Worm (Caenorhabditis elegans): Measurements from ENCODE around the gene fbxb-105.

ce11 chrII:2762108-2762507 is 8.6 kb downstream of the fbxb-105 start, which contains the start of gene fbxb-106:
- TF ChIP-seq sptf-1 (tag; optimal IDR thresholded peaks at IDR 0.05) (no peak), ceh-43 (GFP tag; optimal IDR thresholded peaks at IDR 0.05) (no peak), mab-5 (tag; optimal IDR thresholded peaks at IDR 0.05) (no peak), nhr-28 (tag; optimal IDR thresholded peaks at IDR 0.05) (no peak), lin-13 (tag; optimal IDR thresholded peaks at IDR 0.05) (no peak), unc-62 (GFP tag; optimal IDR thresholded peaks at IDR 0.05) (no peak), blmp-1 (tag; optimal IDR thresholded peaks at IDR 0.05) (no peak), snpc-4 (tag; optimal IDR thresholded peaks at IDR 0.05) (no peak)
